Fruit fly (Drosophila melanogaster) whole organism, wandering third instar larva: Measurements from ENCODE around the gene CG17834.

Experiments used
- CG9705 ChIP-seq: fragments of 200-800 bp; sonication (Bioruptor generic); optimal IDR thresholded peaks from 2 replicates; lab custom pipeline; 2018; ENCODE audit warnings: missing biosample characterization, mild to moderate bottlenecking, missing genetic modification characterization
- Dif ChIP-seq: fragments of 200-275, 200-300 bp; sonication (Bioruptor generic); optimal IDR thresholded peaks from 2 replicates; lab custom pipeline; 2018; ENCODE audit warnings: missing biosample characterization, missing genetic modification characterization; ENCODE audit not compliant: partially characterized antibody
- Hr78 ChIP-seq: fragments of >200 bp; optimal IDR thresholded peaks from 2 replicates; lab custom pipeline; 2017; ENCODE audit warnings: missing biosample characterization, missing genetic modification characterization
- Jra ChIP-seq: sonication (Bioruptor generic); optimal IDR thresholded peaks from 2 replicates; lab custom pipeline; 2016; ENCODE audit warnings: missing biosample characterization, missing genetic modification characterization
- Mio ChIP-seq: sonication (Bioruptor generic); optimal IDR thresholded peaks from 2 replicates; lab custom pipeline; 2016; ENCODE audit warnings: missing biosample characterization, missing genetic modification characterization
- Myc ChIP-seq: fragments of >200 bp; optimal IDR thresholded peaks from 2 replicates; lab custom pipeline; 2017
- dl ChIP-seq, 2 experiments: fragments of 175-275, 200-275 bp in 1 of 2; fragments of 200-275 bp in 1 of 2; sonication (Bioruptor generic); optimal IDR thresholded peaks; lab custom pipeline; 2018; ENCODE audit warnings: mild to moderate bottlenecking in 2 of 2, missing biosample characterization in 2 of 2, missing genetic modification characterization in 2 of 2, moderate library complexity in 2 of 2; ENCODE audit not compliant: partially characterized antibody in 2 of 2, insufficient read depth in 1 of 2
- fru ChIP-seq: fragments of 200-800 bp; sonication (Bioruptor generic); optimal IDR thresholded peaks from 3 replicates; lab custom pipeline; 2016; ENCODE audit warnings: missing biosample characterization, mild to moderate bottlenecking, missing genetic modification characterization
- jim ChIP-seq: fragments of 175-275, 200-325 bp; sonication (Bioruptor generic); optimal IDR thresholded peaks from 2 replicates; lab custom pipeline; 2016; ENCODE audit warnings: missing biosample characterization, mild to moderate bottlenecking, missing genetic modification characterization
- lola ChIP-seq: fragments of >200 bp; optimal IDR thresholded peaks from 2 replicates; lab custom pipeline; 2017; ENCODE audit warnings: missing biosample characterization, missing genetic modification characterization
- pan ChIP-seq: fragments of >200 bp; optimal IDR thresholded peaks from 2 replicates; lab custom pipeline; 2017
- psq ChIP-seq: fragments of 200-800 bp; sonication (Bioruptor generic); optimal IDR thresholded peaks from 3 replicates; lab custom pipeline; 2017; ENCODE audit warnings: missing biosample characterization, mild to moderate bottlenecking, missing genetic modification characterization, moderate library complexity
- sage ChIP-seq: fragments of 200-800 bp; sonication (Bioruptor generic); optimal IDR thresholded peaks from 2 replicates; lab custom pipeline; 2016; ENCODE audit warnings: missing biosample characterization, mild to moderate bottlenecking, missing genetic modification characterization
- usp ChIP-seq: fragments of >200 bp; optimal IDR thresholded peaks from 2 replicates; lab custom pipeline; 2017; ENCODE audit warnings: missing biosample characterization, missing genetic modification characterization

- no peak for TF ChIP-seq Jra
- TF ChIP-seq fru (GFP tag; lab: Kevin White, UChicago), result no peak
- no peak for TF ChIP-seq lola (GFP tag; lab: Kevin White, UChicago)
- no peak for TF ChIP-seq Myc (lab: Kevin White, UChicago)
- TF ChIP-seq Dif (GFP tag; lab: Kevin White, UChicago), result peak; percentile 51
- no peak for TF ChIP-seq Mio
- no peak for TF ChIP-seq psq
- TF ChIP-seq sage (GFP tag; lab: Kevin White, UChicago), result no peak
- TF ChIP-seq Hr78, result no peak
- TF ChIP-seq dl (GFP tag; optimal IDR thresholded peaks at IDR 0.05; lab: Kevin White, UChicago; ENCODE audit: insufficient read depth in 1 of 2, partially characterized antibody in 2 of 2), result no peak
- TF ChIP-seq CG9705 (GFP tag; lab: Kevin White, UChicago), result no peak
- TF ChIP-seq jim (GFP tag; lab: Kevin White, UChicago), result no peak
- TF ChIP-seq pan (lab: Kevin White, UChicago), result no peak
- TF ChIP-seq usp (GFP tag; lab: Kevin White, UChicago), result no peak
Observed at dm6 chr2L:8521724-8522309, 7.1 kb upstream of the CG17834 start, which contains the start of gene Acer.
